Worm (Caenorhabditis elegans): ENCODE results near the gene prde-1.

ce11 chrV:15537923-15538322 is at the start of gene prde-1:
- TF ChIP-seq spr-3 (GFP tag; optimal IDR thresholded peaks at IDR 0.05) (no peak), skn-1 (tag; optimal IDR thresholded peaks at IDR 0.05) (no peak), F44E2.7 (GFP tag; IDR thresholded peaks at IDR 0.05) (no peak), lin-1 (GFP tag; IDR thresholded peaks at IDR 0.05) (no peak), F49E8.2 (tag; optimal IDR thresholded peaks at IDR 0.05; ENCODE audit: borderline replicate concordance) (peak; percentile 50), nhr-10 (tag; optimal IDR thresholded peaks at IDR 0.05) (no peak), Y75B8A.6 (GFP tag; IDR thresholded peaks at IDR 0.05) (no peak), nhr-11 (tag; optimal IDR thresholded peaks at IDR 0.05) (no peak), zfp-3 (GFP tag; conservative IDR thresholded peaks at IDR 0.05) (no peak), nhr-237 (tag; optimal IDR thresholded peaks at IDR 0.05) (no peak)
